Fruit fly (Drosophila melanogaster): Measurements from ENCODE around the gene Pkd2.

The Pkd2 gene

DNA sequence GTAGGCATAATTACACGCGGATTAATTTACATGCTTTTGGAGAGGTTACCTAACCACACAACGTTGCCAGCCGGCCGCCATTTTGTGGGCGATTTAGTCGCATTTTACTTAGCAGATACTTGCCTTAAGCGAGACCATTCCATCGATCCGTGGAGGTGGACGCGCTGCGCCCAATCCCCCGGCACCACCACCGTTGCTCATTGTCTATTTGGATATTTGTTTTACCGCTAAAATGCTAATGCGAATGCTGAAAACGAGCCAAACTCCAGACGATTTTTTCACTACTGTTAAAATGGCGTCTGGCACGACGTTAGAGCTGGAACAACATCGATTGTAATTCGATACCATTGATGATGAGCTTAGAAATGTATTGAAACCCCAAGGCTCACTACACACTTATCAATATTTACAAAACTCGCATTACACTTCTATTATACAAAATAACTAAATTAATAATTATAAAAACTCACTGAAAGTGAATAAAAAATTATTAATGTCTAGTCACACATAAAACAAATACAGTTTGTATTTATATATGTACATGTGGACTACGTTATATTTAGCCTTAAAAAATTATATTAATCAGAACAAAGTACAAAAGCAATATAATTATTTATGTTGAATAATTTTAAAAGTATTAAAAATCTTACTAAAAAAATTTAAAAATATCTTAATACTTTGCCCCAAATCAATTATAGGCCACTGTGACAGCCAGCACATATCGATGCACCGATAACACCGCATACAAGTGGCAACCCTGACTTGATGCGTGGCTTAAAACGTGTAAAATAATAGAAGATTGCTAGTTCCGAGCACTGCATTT is 35.8 kb downstream of the Pkd2 start, which contains the start of gene eRF3 (continued):
- peak; percentile 63 for TF ChIP-seq CG10321 (GFP tag; IDR thresholded peaks at IDR 0.05)
- peak; percentile 62 for TF ChIP-seq BEAF-32 (GFP tag; optimal IDR thresholded peaks at IDR 0.05)
- 0 out of 3 replicates have a peak, but pooled peaks have one; percentile 5 for TF ChIP-seq gce (GFP tag; IDR thresholded peaks at IDR 0.05)
- peak; percentile 81 for TF ChIP-seq dm (GFP tag; optimal IDR thresholded peaks at IDR 0.05)
- peak; percentile 53; the same call in 1 of the 2 replicates for TF ChIP-seq gsb (GFP tag; IDR thresholded peaks at IDR 0.05)
- TF ChIP-seq CG11504 (tag; optimal IDR thresholded peaks at IDR 0.05) = peak; percentile 88
- no peak for TF ChIP-seq CG3995 (GFP tag; optimal IDR thresholded peaks at IDR 0.05)
- peak; percentile 80 for TF ChIP-seq D19A (tag; optimal IDR thresholded peaks at IDR 0.05)
- no peak for TF ChIP-seq Adf1 (GFP tag; IDR thresholded peaks at IDR 0.05)
- peak; percentile 64 for TF ChIP-seq ci (GFP tag; IDR thresholded peaks at IDR 0.05)
- no peak for TF ChIP-seq shn (GFP tag; optimal IDR thresholded peaks at IDR 0.05)
- no peak for TF ChIP-seq hkb (optimal IDR thresholded peaks at IDR 0.05)
- TF ChIP-seq hkb (GFP tag; IDR thresholded peaks at IDR 0.05) = peak; percentile 66
- peak; percentile 88 for TF ChIP-seq CG13775 (GFP tag; optimal IDR thresholded peaks at IDR 0.05)
- TF ChIP-seq Mrtf (GFP tag; IDR thresholded peaks at IDR 0.05) = peak; percentile 64; the same call in 2 of the 3 replicates

DNA sequence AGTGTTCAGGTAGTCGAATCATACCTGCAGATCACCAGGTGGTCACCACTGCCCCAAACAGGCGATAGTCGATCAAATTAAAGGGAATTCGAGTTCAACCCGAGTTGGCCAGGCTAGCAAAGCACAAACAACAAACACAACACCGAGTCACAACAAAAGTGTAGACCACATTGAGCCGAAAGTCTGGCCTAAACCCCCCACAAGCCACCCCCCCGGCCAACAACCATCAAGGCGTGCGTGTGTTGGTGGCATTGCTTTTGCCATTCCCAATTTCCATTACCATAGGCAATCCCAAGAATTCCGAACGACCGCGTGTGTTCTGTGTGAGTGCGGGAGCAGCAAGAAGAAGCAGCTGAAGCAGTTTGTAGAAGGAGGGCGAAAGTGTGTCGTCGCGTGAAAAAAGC is 36.5 kb downstream of the Pkd2 start, which contains the start of gene SC35:
SC35 (minus strand) TSS at position 131 of the 404 bp plus-strand sequence.
- TF ChIP-seq Sin3A (optimal IDR thresholded peaks at IDR 0.05) = peak; percentile 27
- TF ChIP-seq Dref (GFP tag; IDR thresholded peaks at IDR 0.05) = peak; percentile 10; the same call in 1 of the 2 replicates
- TF ChIP-seq HLH3B (GFP tag; IDR thresholded peaks at IDR 0.05) = no peak
- no peak for TF ChIP-seq cad (GFP tag; optimal IDR thresholded peaks at IDR 0.05)
- TF ChIP-seq abd-A (tag; optimal IDR thresholded peaks at IDR 0.05) = peak; percentile 41
- TF ChIP-seq CG9215 (GFP tag; IDR thresholded peaks at IDR 0.05) = no peak
- TF ChIP-seq crol (GFP tag; IDR thresholded peaks at IDR 0.05) = peak; percentile 95
- no peak for TF ChIP-seq Awh (GFP tag; IDR thresholded peaks at IDR 0.05)
- no peak for TF ChIP-seq dan (GFP tag; IDR thresholded peaks at IDR 0.05)
- peak in 1 of 3 experiments; percentile 14 for TF ChIP-seq Stat92E (GFP tag; optimal IDR thresholded peaks at IDR 0.05)
- TF ChIP-seq stwl (tag; optimal IDR thresholded peaks at IDR 0.05) = peak; percentile 4
- peak; percentile 74 for TF ChIP-seq cg (GFP tag; optimal IDR thresholded peaks at IDR 0.05)
- TF ChIP-seq Ptx1 (GFP tag; IDR thresholded peaks at IDR 0.05) = no peak
- no peak for TF ChIP-seq CG5953 (GFP tag; IDR thresholded peaks at IDR 0.05)
- TF ChIP-seq CG9797 (GFP tag; optimal IDR thresholded peaks at IDR 0.05) = peak; percentile 19
- TF ChIP-seq CG13287 (GFP tag; IDR thresholded peaks at IDR 0.05; ENCODE audit: partially characterized antibody) = peak; percentile 15; the same call in 1 of the 2 replicates
- TF ChIP-seq CG3995 (GFP tag; optimal IDR thresholded peaks at IDR 0.05) = peak; percentile 92
- TF ChIP-seq gce (GFP tag; IDR thresholded peaks at IDR 0.05) = 0 out of 3 replicates have a peak, but pooled peaks have one; percentile 36
- TF ChIP-seq tgo (GFP tag; IDR thresholded peaks at IDR 0.05) = no peak
- TF ChIP-seq MESR4 (GFP tag; optimal IDR thresholded peaks at IDR 0.05) = peak; percentile 96
- peak; percentile 40 for TF ChIP-seq NFAT (GFP tag; IDR thresholded peaks at IDR 0.05)
- peak; percentile 61 for TF ChIP-seq CG4360 (GFP tag; IDR thresholded peaks at IDR 0.05)
- TF ChIP-seq Med (GFP tag) = peak; percentile 61
- no peak for TF ChIP-seq eve (GFP tag; optimal IDR thresholded peaks at IDR 0.05)
- TF ChIP-seq chn (GFP tag; optimal IDR thresholded peaks at IDR 0.05) = no peak
- TF ChIP-seq Optix (GFP tag; IDR thresholded peaks at IDR 0.05) = no peak
- no peak for TF ChIP-seq CG7271 (tag; optimal IDR thresholded peaks at IDR 0.05)
- TF ChIP-seq Bgb (GFP tag; IDR thresholded peaks at IDR 0.05; ENCODE audit: partially characterized antibody) = 0 out of 2 replicates have a peak, but pooled peaks have one; percentile 23
- TF ChIP-seq gro (GFP tag; optimal IDR thresholded peaks at IDR 0.05) = peak; percentile 12
- no peak for TF ChIP-seq salm (tag; optimal IDR thresholded peaks at IDR 0.05)
- TF ChIP-seq Dad (GFP tag; optimal IDR thresholded peaks at IDR 0.05) = no peak
- no peak for TF ChIP-seq HLH4C (GFP tag; IDR thresholded peaks at IDR 0.05; ENCODE audit: partially characterized antibody)
- TF ChIP-seq CG17361 (GFP tag; IDR thresholded peaks at IDR 0.05) = no peak
- peak; percentile 14 for TF ChIP-seq her (GFP tag; optimal IDR thresholded peaks at IDR 0.05)
- no peak for TF ChIP-seq Nf-YB (GFP tag; optimal IDR thresholded peaks at IDR 0.05)
- no peak for TF ChIP-seq CG16779 (GFP tag; IDR thresholded peaks at IDR 0.05)

Measured in whole organism, embryonic.